Fruit fly (Drosophila melanogaster) whole organism, embryonic: ENCODE measurements around the gene CG4020.

Experiments
- Atf3 ChIP-seq: fragments of 200-800 bp; sonication (Bioruptor generic); optimal IDR thresholded peaks from 3 replicates; lab custom pipeline; 2016; ENCODE audit warnings: missing biosample characterization, missing genetic modification characterization
- BEAF-32 ChIP-seq: fragments of 200-800 bp; sonication (Bioruptor generic); optimal IDR thresholded peaks from 3 replicates; lab custom pipeline; 2017; ENCODE audit warnings: missing biosample characterization, missing genetic modification characterization, mild to moderate bottlenecking, moderate library complexity, missing genetic modification reagents
- Bdp1 ChIP-seq: fragments of 200-800 bp; sonication (Bioruptor generic); optimal IDR thresholded peaks from 3 replicates; lab custom pipeline; 2016; ENCODE audit warnings: missing biosample characterization, missing genetic modification characterization
- CG10654 ChIP-seq: fragments of 200-800 bp; sonication (Bioruptor generic); optimal IDR thresholded peaks from 2 replicates; lab custom pipeline; 2016; ENCODE audit warnings: missing biosample characterization, missing genetic modification characterization
- CG11560 ChIP-seq: fragments of 200-800 bp; sonication (Bioruptor generic); IDR thresholded peaks from 3 replicates; pipeline ENCODE4 v1.3.6; 2022; ENCODE audit warnings: missing biosample characterization, missing genetic modification characterization
- CG13424 ChIP-seq: fragments of 200-800 bp; sonication (Bioruptor generic); optimal IDR thresholded peaks from 2 replicates; lab custom pipeline; 2019; ENCODE audit warnings: missing biosample characterization, mild to moderate bottlenecking, missing genetic modification characterization, moderate library complexity
- CG13894 ChIP-seq: fragments of 200-800 bp; sonication (Bioruptor generic); optimal IDR thresholded peaks from 3 replicates; lab custom pipeline; 2018; ENCODE audit warnings: missing biosample characterization, mild to moderate bottlenecking, missing genetic modification characterization, moderate library complexity
- CG14441 ChIP-seq: fragments of 200-800 bp; sonication (Bioruptor generic); IDR thresholded peaks from 2 replicates; pipeline ENCODE4 v1.3.6; 2022; ENCODE audit warnings: missing biosample characterization, missing genetic modification characterization
- CG14710 ChIP-seq: fragments of 200-800 bp; sonication (Bioruptor generic); optimal IDR thresholded peaks from 3 replicates; lab custom pipeline; 2019; ENCODE audit warnings: missing biosample characterization, mild to moderate bottlenecking, missing genetic modification characterization, moderate library complexity
- CG15269 ChIP-seq: fragments of 200-800 bp; sonication (Bioruptor generic); optimal IDR thresholded peaks from 2 replicates; lab custom pipeline; 2018; ENCODE audit warnings: missing biosample characterization, mild to moderate bottlenecking, missing genetic modification characterization, moderate library complexity
- CG1529 ChIP-seq: fragments of 200-800 bp; sonication (Bioruptor generic); optimal IDR thresholded peaks from 3 replicates; lab custom pipeline; 2018; ENCODE audit warnings: missing biosample characterization, missing genetic modification characterization
- CG16813 ChIP-seq: fragments of 200-800 bp; sonication (Bioruptor generic); IDR thresholded peaks from 3 replicates; pipeline ENCODE4 v1.3.6; 2022; ENCODE audit warnings: missing biosample characterization, missing genetic modification characterization; ENCODE audit not compliant: partially characterized antibody
- CG17328 ChIP-seq: fragments of 200-800 bp; sonication (Bioruptor generic); IDR thresholded peaks from 2 replicates; pipeline ENCODE4 v1.3.6; 2022; ENCODE audit warnings: missing biosample characterization, missing genetic modification characterization
- CG17361 ChIP-seq: fragments of 200-800 bp; sonication (Bioruptor generic); IDR thresholded peaks from 3 replicates; pipeline ENCODE4 v1.3.6; 2022; ENCODE audit warnings: missing biosample characterization, missing genetic modification characterization
- CG18619 ChIP-seq: fragments of 200-800 bp; sonication (Bioruptor generic); optimal IDR thresholded peaks from 3 replicates; lab custom pipeline; 2017; ENCODE audit warnings: missing biosample characterization, mild to moderate bottlenecking, missing genetic modification characterization
- CG2712 ChIP-seq: fragments of 200-800 bp; optimal IDR thresholded peaks from 3 replicates; lab custom pipeline; 2019; ENCODE audit warnings: missing biosample characterization, mild to moderate bottlenecking, missing genetic modification characterization, moderate library complexity
- CG3065 ChIP-seq: fragments of 200-800 bp; sonication (Bioruptor generic); optimal IDR thresholded peaks from 2 replicates; lab custom pipeline; 2016; ENCODE audit warnings: missing biosample characterization, missing genetic modification characterization
- CG32767 ChIP-seq: fragments of 200-800 bp; sonication (Bioruptor generic); IDR thresholded peaks from 2 replicates; pipeline ENCODE4 v1.3.6; 2022; ENCODE audit warnings: missing biosample characterization, missing genetic modification characterization
- CG42726 ChIP-seq: fragments of 200-800 bp; sonication (Bioruptor generic); IDR thresholded peaks from 2 replicates; pipeline ENCODE4 v1.3.6; 2022; ENCODE audit warnings: missing biosample characterization, missing genetic modification characterization; ENCODE audit not compliant: partially characterized antibody
- CG4854 ChIP-seq: fragments of 200-800 bp; sonication (Bioruptor generic); optimal IDR thresholded peaks from 2 replicates; lab custom pipeline; 2016; ENCODE audit warnings: missing biosample characterization, missing genetic modification characterization, inconsistent platforms
- CG6654 ChIP-seq: fragments of 200-800 bp; sonication (Bioruptor generic); optimal IDR thresholded peaks from 2 replicates; lab custom pipeline; 2017; ENCODE audit warnings: missing biosample characterization, mild to moderate bottlenecking, missing genetic modification characterization
- CG6813 ChIP-seq: fragments of 200-800 bp; sonication (Bioruptor generic); optimal IDR thresholded peaks from 2 replicates; lab custom pipeline; 2017; ENCODE audit warnings: missing biosample characterization, missing genetic modification characterization, mild to moderate bottlenecking, moderate library complexity, missing genetic modification reagents
- CG7372 ChIP-seq: fragments of 200-800 bp; sonication (Bioruptor generic); IDR thresholded peaks from 2 replicates; pipeline ENCODE4 v1.3.6; 2022; ENCODE audit warnings: missing biosample characterization, missing genetic modification characterization
- CG9609 ChIP-seq: fragments of 200-800 bp; sonication (Bioruptor generic); optimal IDR thresholded peaks from 3 replicates; lab custom pipeline; 2016; ENCODE audit warnings: missing biosample characterization, missing genetic modification characterization
- E2f1 ChIP-seq: fragments of 200-800 bp; sonication (Bioruptor generic); IDR thresholded peaks from 2 replicates; pipeline ENCODE4 v1.3.6; 2022; ENCODE audit warnings: missing biosample characterization, missing genetic modification characterization
- Fer3 ChIP-seq: fragments of 200-800 bp; sonication (Bioruptor generic); optimal IDR thresholded peaks from 2 replicates; lab custom pipeline; 2018; ENCODE audit warnings: missing biosample characterization, mild to moderate bottlenecking, missing genetic modification characterization, moderate library complexity
- HLH54F ChIP-seq: fragments of 200-800 bp; sonication (Bioruptor generic); optimal IDR thresholded peaks from 3 replicates; lab custom pipeline; 2016; ENCODE audit warnings: missing biosample characterization, missing genetic modification characterization
- Hey ChIP-seq: fragments of 200-800 bp; sonication (Bioruptor generic); optimal IDR thresholded peaks from 3 replicates; lab custom pipeline; 2018; ENCODE audit warnings: missing biosample characterization, mild to moderate bottlenecking, missing genetic modification characterization
- Lpt ChIP-seq: fragments of >200 bp; optimal IDR thresholded peaks from 2 replicates; lab custom pipeline; 2018; ENCODE audit warnings: missing biosample characterization, missing genetic modification characterization
- Myb ChIP-seq: fragments of 200-800 bp; sonication (Bioruptor generic); optimal IDR thresholded peaks from 2 replicates; lab custom pipeline; 2016; ENCODE audit warnings: missing biosample characterization, missing genetic modification characterization
- NC2β ChIP-seq: fragments of 200-800 bp; sonication (Bioruptor generic); optimal IDR thresholded peaks from 2 replicates; lab custom pipeline; 2016; ENCODE audit warnings: missing biosample characterization, missing genetic modification characterization
- PHDP ChIP-seq: fragments of 200-800 bp; sonication (Bioruptor generic); optimal IDR thresholded peaks from 3 replicates; lab custom pipeline; 2018; ENCODE audit warnings: missing biosample characterization, mild to moderate bottlenecking, missing genetic modification characterization, moderate library complexity
- Ssrp ChIP-seq: fragments of 200-800 bp; sonication (Bioruptor generic); optimal IDR thresholded peaks from 2 replicates; lab custom pipeline; 2018; ENCODE audit warnings: missing biosample characterization, mild to moderate bottlenecking, missing genetic modification characterization, moderate library complexity
- dmrt11E ChIP-seq: fragments of 200-800 bp; sonication (Bioruptor generic); optimal IDR thresholded peaks from 3 replicates; lab custom pipeline; 2018; ENCODE audit warnings: missing biosample characterization, mild to moderate bottlenecking, missing genetic modification characterization, moderate library complexity
- dysf ChIP-seq: fragments of 200-800 bp; sonication (Bioruptor generic); IDR thresholded peaks from 3 replicates; pipeline ENCODE4 v1.3.6; 2022; ENCODE audit warnings: missing biosample characterization, missing genetic modification characterization
- fu2 ChIP-seq: fragments of 200-800 bp; sonication (Bioruptor generic); optimal IDR thresholded peaks from 2 replicates; lab custom pipeline; 2016; ENCODE audit warnings: missing biosample characterization, missing genetic modification characterization
- ham ChIP-seq: fragments of 200-800 bp; sonication (Bioruptor generic); IDR thresholded peaks from 2 replicates; pipeline ENCODE4 v1.3.6; 2022; ENCODE audit warnings: missing biosample characterization, missing genetic modification characterization
- her ChIP-seq: fragments of 200-800 bp; sonication (Bioruptor generic); optimal IDR thresholded peaks from 2 replicates; lab custom pipeline; 2016; ENCODE audit warnings: missing biosample characterization, missing genetic modification characterization
- hth ChIP-seq: fragments of >200 bp; optimal IDR thresholded peaks from 2 replicates; lab custom pipeline; 2017; ENCODE audit warnings: inconsistent platforms
- inv ChIP-seq: fragments of 200-800 bp; sonication (Bioruptor generic); IDR thresholded peaks from 2 replicates; pipeline ENCODE4 v1.3.6; 2022; ENCODE audit warnings: missing biosample characterization, missing genetic modification characterization; ENCODE audit not compliant: partially characterized antibody
- kay ChIP-seq: fragments of 200-800 bp; sonication (Bioruptor generic); optimal IDR thresholded peaks from 2 replicates; lab custom pipeline; 2016; ENCODE audit warnings: missing biosample characterization, missing genetic modification characterization
- mirr ChIP-seq: fragments of 200-800 bp; sonication (Bioruptor generic); optimal IDR thresholded peaks from 3 replicates; lab custom pipeline; 2018; ENCODE audit warnings: missing biosample characterization, mild to moderate bottlenecking, missing genetic modification characterization
- nom ChIP-seq: fragments of 200-800 bp; sonication (Bioruptor generic); optimal IDR thresholded peaks from 2 replicates; lab custom pipeline; 2017; ENCODE audit warnings: missing biosample characterization, missing genetic modification characterization, mild to moderate bottlenecking, moderate library complexity, missing genetic modification reagents
- slbo ChIP-seq: fragments of 200-800 bp; sonication (Bioruptor generic); IDR thresholded peaks from 2 replicates; pipeline ENCODE4 v1.3.6; 2022; ENCODE audit warnings: missing biosample characterization, missing genetic modification characterization
- sqz ChIP-seq: fragments of 200-800 bp; sonication (Bioruptor generic); optimal IDR thresholded peaks from 3 replicates; lab custom pipeline; 2018; ENCODE audit warnings: missing biosample characterization, mild to moderate bottlenecking, missing genetic modification characterization
- stc ChIP-seq: fragments of 200-800 bp; sonication (Bioruptor generic); IDR thresholded peaks from 2 replicates; pipeline ENCODE4 v1.3.6; 2022; ENCODE audit warnings: missing biosample characterization, missing genetic modification characterization
- tio ChIP-seq: fragments of 200-800 bp; sonication (Bioruptor generic); optimal IDR thresholded peaks from 2 replicates; lab custom pipeline; 2017; ENCODE audit warnings: missing biosample characterization, missing genetic modification characterization, inconsistent platforms
- zen ChIP-seq: fragments of 200-800 bp; sonication (Bioruptor generic); optimal IDR thresholded peaks from 3 replicates; lab custom pipeline; 2018; ENCODE audit warnings: missing biosample characterization, mild to moderate bottlenecking, missing genetic modification characterization, moderate library complexity
- zf30C ChIP-seq: fragments of 200-800 bp; sonication (Bioruptor generic); optimal IDR thresholded peaks from 3 replicates; lab custom pipeline; 2018; ENCODE audit warnings: missing biosample characterization, mild to moderate bottlenecking, missing genetic modification characterization
- zfh2 ChIP-seq: fragments of 200-800 bp; sonication (Bioruptor generic); optimal IDR thresholded peaks from 2 replicates; lab custom pipeline; 2016; ENCODE audit warnings: missing biosample characterization, missing genetic modification characterization

Gene CG4020

DNA sequence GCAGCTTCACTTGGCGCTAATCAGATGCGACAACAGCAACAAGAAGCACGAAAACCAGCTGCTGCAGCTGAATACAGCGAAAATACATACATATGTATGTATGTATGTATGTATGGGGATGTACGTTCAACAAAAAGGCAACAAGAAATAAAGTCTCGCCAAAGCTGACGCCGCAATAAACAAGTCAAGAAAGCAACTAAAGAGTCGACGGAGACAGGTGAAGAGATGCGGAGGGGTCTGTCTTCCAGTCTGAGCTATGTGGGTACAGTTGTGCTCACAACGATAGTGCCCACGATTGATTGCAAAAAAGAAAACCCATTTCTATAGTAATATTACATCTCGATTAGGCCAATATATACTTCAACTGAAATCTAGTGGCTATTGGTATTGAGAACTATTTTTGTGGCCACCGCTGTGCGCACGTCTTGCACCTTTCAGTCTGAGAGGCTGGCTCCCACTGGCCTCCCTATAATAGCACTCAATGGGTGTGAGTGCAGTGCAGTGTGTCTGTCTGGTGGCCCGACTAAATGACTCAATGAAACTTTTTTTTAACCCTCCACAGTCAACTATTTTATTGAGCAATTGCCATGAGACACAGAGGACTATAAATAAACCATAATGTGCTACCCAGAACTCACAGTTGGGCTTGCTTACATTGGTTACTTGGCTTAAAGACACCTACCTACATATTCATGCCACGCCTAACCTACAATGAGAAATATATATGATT is 9.6 kb upstream of the CG4020 start (continued):
- TF ChIP-seq CG17361, result peak; percentile 90
- TF ChIP-seq kay, result peak; percentile 74
- TF ChIP-seq HLH54F (GFP tag; lab: Kevin White, UChicago), result peak; percentile 83
- TF ChIP-seq CG32767 (GFP tag; lab: Robert Waterston, UW), result peak; percentile 84
- TF ChIP-seq zen (tag; lab: Kevin White, UChicago), result peak; percentile 72
- no peak for TF ChIP-seq CG16813 (GFP tag; lab: Robert Waterston, UW)
- TF ChIP-seq CG13894 (tag; lab: Kevin White, UChicago), result no peak
- no peak for TF ChIP-seq hth (lab: Kevin White, UChicago)
- no peak for TF ChIP-seq CG42726 (GFP tag; lab: Robert Waterston, UW)
- TF ChIP-seq ham, result 0 out of 2 replicates have a peak, but pooled peaks have one; percentile 37
- TF ChIP-seq CG15269 (tag; lab: Kevin White, UChicago), result peak; percentile 86
- TF ChIP-seq fu2, result peak; percentile 68
- TF ChIP-seq inv (GFP tag; lab: Robert Waterston, UW), result no peak
- TF ChIP-seq CG4854 (GFP tag; lab: Kevin White, UChicago), result peak; percentile 70
- TF ChIP-seq NC2β (GFP tag; lab: Kevin White, UChicago), result peak; percentile 88
- peak; percentile 82 for TF ChIP-seq CG14710 (tag; lab: Kevin White, UChicago)
- peak; percentile 99 for TF ChIP-seq nom (GFP tag; lab: Kevin White, UChicago)
- TF ChIP-seq stc (GFP tag; lab: Robert Waterston, UW), result peak; percentile 91
- TF ChIP-seq CG10654, result peak; percentile 86
- peak; percentile 94 for TF ChIP-seq dysf (GFP tag; lab: Robert Waterston, UW)
- TF ChIP-seq Lpt (GFP tag; lab: Kevin White, UChicago), result no peak
- peak; percentile 92 for TF ChIP-seq CG2712 (tag; lab: Kevin White, UChicago)
- peak; percentile 81 for TF ChIP-seq tio (GFP tag; lab: Kevin White, UChicago)
- peak; percentile 80 for TF ChIP-seq CG11560
- peak; percentile 82 for TF ChIP-seq CG9609 (GFP tag; lab: Kevin White, UChicago)
- peak; percentile 87 for TF ChIP-seq sqz
- TF ChIP-seq zfh2, result peak; percentile 30
- peak; percentile 49 for TF ChIP-seq CG3065
- TF ChIP-seq CG14441 (GFP tag; lab: Robert Waterston, UW), result peak; percentile 86
- TF ChIP-seq E2f1 (GFP tag; lab: Robert Waterston, UW), result peak; percentile 90
- TF ChIP-seq CG13424 (tag; lab: Kevin White, UChicago), result peak; percentile 82
- peak; percentile 83 for TF ChIP-seq slbo
- TF ChIP-seq CG1529 (GFP tag; lab: Kevin White, UChicago), result peak; percentile 92
- peak; percentile 83 for TF ChIP-seq dmrt11E (tag; lab: Kevin White, UChicago)
- peak; percentile 69 for TF ChIP-seq Myb (GFP tag; lab: Kevin White, UChicago)
- TF ChIP-seq Bdp1, result peak; percentile 67
- peak; percentile 80 for TF ChIP-seq Fer3 (tag; lab: Kevin White, UChicago)
- no peak for TF ChIP-seq mirr (GFP tag; lab: Kevin White, UChicago)
- TF ChIP-seq CG7372 (GFP tag; lab: Robert Waterston, UW), result peak; percentile 77
- TF ChIP-seq BEAF-32 (GFP tag; lab: Kevin White, UChicago), result no peak
- peak; percentile 94 for TF ChIP-seq CG17328 (GFP tag; lab: Robert Waterston, UW)
- TF ChIP-seq PHDP (tag; lab: Kevin White, UChicago), result peak; percentile 84
- TF ChIP-seq CG6654, result peak; percentile 76
- peak; percentile 90 for TF ChIP-seq Ssrp (tag; lab: Kevin White, UChicago)
- peak; percentile 89 for TF ChIP-seq CG6813 (GFP tag; lab: Kevin White, UChicago)
- TF ChIP-seq Atf3 (GFP tag; lab: Kevin White, UChicago), result peak; percentile 83
- TF ChIP-seq Hey (tag; lab: Kevin White, UChicago), result peak; percentile 14
- TF ChIP-seq CG18619, result peak; percentile 84
- peak; percentile 76 for TF ChIP-seq her (GFP tag; lab: Kevin White, UChicago)
- TF ChIP-seq zf30C (GFP tag; lab: Kevin White, UChicago), result no peak
